Worm (Caenorhabditis elegans) whole organism, young adult: ENCODE measurements around the gene gen-1.

ENCODE experiments used
- B0035.1 ChIP-seq: sonication (generic microtip); optimal IDR thresholded peaks from 2 replicates; lab custom pipeline; 2016; ENCODE audit warnings: missing genetic modification characterization, mild to moderate bottlenecking, missing compliant biosample characterization, missing genotype, missing genetic modification reagents
- F10E7.11 ChIP-seq: sonication (generic microtip); optimal IDR thresholded peaks from 2 replicates; lab custom pipeline; 2017; ENCODE audit warnings: mild to moderate bottlenecking, missing genetic modification characterization, moderate library complexity, missing compliant biosample characterization
- F23B12.7 ChIP-seq: sonication (generic microtip); optimal IDR thresholded peaks from 2 replicates; lab custom pipeline; 2017; ENCODE audit warnings: missing genetic modification characterization, mild to moderate bottlenecking, missing compliant biosample characterization, antibody characterized with exemption, moderate library complexity; ENCODE audit not compliant: insufficient read depth
- T26A5.8 ChIP-seq: sonication (generic microtip); optimal IDR thresholded peaks from 2 replicates; lab custom pipeline; 2016; ENCODE audit warnings: missing genetic modification characterization, missing compliant biosample characterization
- Y56A3A.18 ChIP-seq: fragments of 200-800 bp; sonication (Bioruptor generic); IDR thresholded peaks from 2 replicates; pipeline ENCODE4 v1.3.6; 2022; ENCODE audit warnings: missing genetic modification reagents, missing genetic modification characterization, missing compliant biosample characterization
- Y67H2A.10 ChIP-seq: fragments of 200-800 bp; sonication (Bioruptor generic); conservative IDR thresholded peaks from 2 replicates; pipeline ENCODE4 v1.3.6; 2022; ENCODE audit warnings: missing genetic modification reagents, missing genetic modification characterization, missing compliant biosample characterization
- Y79H2A.3 ChIP-seq: fragments of 200-800 bp; sonication (Bioruptor generic); conservative IDR thresholded peaks from 2 replicates; pipeline ENCODE4 v1.3.6; 2022; ENCODE audit warnings: missing genetic modification reagents, missing genetic modification characterization, missing compliant biosample characterization
- Y95B8A.8 ChIP-seq: fragments of 200-800 bp; sonication (Bioruptor generic); IDR thresholded peaks from 2 replicates; pipeline ENCODE4 v1.3.6; 2022; ENCODE audit warnings: missing genetic modification reagents, missing genetic modification characterization, missing compliant biosample characterization
- aptf-3 ChIP-seq: fragments of 200-800 bp; sonication (Bioruptor generic); IDR thresholded peaks from 2 replicates; pipeline ENCODE4 v1.3.6; 2022; ENCODE audit warnings: missing genetic modification characterization, missing compliant biosample characterization
- atf-7 ChIP-seq: sonication (generic microtip); optimal IDR thresholded peaks from 2 replicates; lab custom pipeline; 2017; ENCODE audit warnings: mild to moderate bottlenecking, missing genetic modification characterization, missing compliant biosample characterization
- attf-3 ChIP-seq: fragments of 200-800 bp; sonication (Bioruptor generic); conservative IDR thresholded peaks from 2 replicates; pipeline ENCODE4 v1.3.6; 2022; ENCODE audit warnings: missing genetic modification reagents, missing genetic modification characterization, missing compliant biosample characterization
- attf-5 ChIP-seq: fragments of 200-800 bp; sonication (Bioruptor generic); optimal IDR thresholded peaks from 2 replicates; lab custom pipeline; 2018; ENCODE audit warnings: mild to moderate bottlenecking, missing genetic modification characterization, missing compliant biosample characterization
- bed-1 ChIP-seq: fragments of 200-800 bp; sonication (Bioruptor generic); IDR thresholded peaks from 2 replicates; pipeline ENCODE4 v1.3.6; 2022; ENCODE audit warnings: missing genetic modification reagents, missing genetic modification characterization, missing compliant biosample characterization
- chd-7 ChIP-seq: sonication (generic microtip); optimal IDR thresholded peaks from 2 replicates; lab custom pipeline; 2016; ENCODE audit warnings: mild to moderate bottlenecking, missing genetic modification characterization, moderate library complexity, missing compliant biosample characterization
- egrh-3 ChIP-seq: fragments of 200-800 bp; sonication (Bioruptor generic); IDR thresholded peaks from 2 replicates; pipeline ENCODE4 v1.3.6; 2022; ENCODE audit warnings: missing genetic modification reagents, missing genetic modification characterization, missing compliant biosample characterization
- gei-17 ChIP-seq: fragments of 200-800 bp; sonication (Bioruptor generic); optimal IDR thresholded peaks from 2 replicates; lab custom pipeline; 2018; ENCODE audit warnings: mild to moderate bottlenecking, missing genetic modification characterization, missing compliant biosample characterization
- hrde-1 ChIP-seq: sonication (generic microtip); optimal IDR thresholded peaks from 2 replicates; lab custom pipeline; 2016; ENCODE audit warnings: missing genetic modification characterization, mild to moderate bottlenecking, missing compliant biosample characterization, moderate library complexity, missing genotype, missing genetic modification reagents, borderline replicate concordance
- hsf-1 ChIP-seq: fragments of 200-800 bp; sonication (Bioruptor generic); IDR thresholded peaks from 2 replicates; pipeline ENCODE4 v1.3.6; 2022; ENCODE audit warnings: missing genetic modification reagents, missing genetic modification characterization, missing compliant biosample characterization
- let-526 ChIP-seq: fragments of 200-800 bp; sonication (Bioruptor generic); IDR thresholded peaks from 2 replicates; pipeline ENCODE4 v1.3.6; 2022; ENCODE audit warnings: missing genetic modification reagents, missing genetic modification characterization, missing compliant biosample characterization
- lir-1 ChIP-seq: fragments of 200-800 bp; sonication (Bioruptor generic); conservative IDR thresholded peaks from 2 replicates; pipeline ENCODE4 v1.3.6; 2022; ENCODE audit warnings: missing genetic modification reagents, missing genetic modification characterization, missing compliant biosample characterization
- lsl-1 ChIP-seq: fragments of 200-800 bp; sonication (Bioruptor generic); optimal IDR thresholded peaks from 2 replicates; lab custom pipeline; 2018; ENCODE audit warnings: mild to moderate bottlenecking, missing genetic modification characterization, moderate library complexity, missing compliant biosample characterization
- madf-10 ChIP-seq: sonication (generic microtip); optimal IDR thresholded peaks from 2 replicates; lab custom pipeline; 2016; ENCODE audit warnings: mild to moderate bottlenecking, missing genetic modification characterization, missing compliant biosample characterization
- nhr-27 ChIP-seq: fragments of 200-800 bp; sonication (Bioruptor generic); optimal IDR thresholded peaks from 2 replicates; lab custom pipeline; 2018; ENCODE audit warnings: mild to moderate bottlenecking, missing genetic modification characterization, moderate library complexity, missing compliant biosample characterization
- nhr-80 ChIP-seq: sonication (generic microtip); optimal IDR thresholded peaks from 2 replicates; lab custom pipeline; 2016; ENCODE audit warnings: missing genetic modification characterization, missing compliant biosample characterization
- pbrm-1 ChIP-seq: fragments of 200-800 bp; sonication (Bioruptor generic); IDR thresholded peaks from 2 replicates; pipeline ENCODE4 v1.3.6; 2022; ENCODE audit warnings: missing genetic modification reagents, missing genetic modification characterization, missing compliant biosample characterization
- pha-4 ChIP-seq: fragments of 150-350 bp; sonication (generic microtip); optimal IDR thresholded peaks from 2 replicates; lab custom pipeline; 2014; ENCODE audit warnings: missing biosample characterization, missing genetic modification reagents, missing genetic modification characterization
- sptf-2 ChIP-seq: fragments of 200-800 bp; sonication (Bioruptor generic); optimal IDR thresholded peaks from 2 replicates; lab custom pipeline; 2018; ENCODE audit warnings: mild to moderate bottlenecking, missing genetic modification characterization, missing compliant biosample characterization
- tbx-9 ChIP-seq: sonication (generic microtip); optimal IDR thresholded peaks from 2 replicates; lab custom pipeline; 2016; ENCODE audit warnings: borderline replicate concordance, missing genetic modification characterization, inconsistent platforms, missing compliant biosample characterization
- unc-130 ChIP-seq: sonication (generic microtip); optimal IDR thresholded peaks from 2 replicates; lab custom pipeline; 2016; ENCODE audit warnings: missing genetic modification reagents, missing genetic modification characterization, missing compliant biosample characterization
- unc-62 ChIP-seq: fragments of 150-350 bp; optimal IDR thresholded peaks from 2 replicates; lab custom pipeline; 2014; ENCODE audit warnings: missing biosample characterization, missing genetic modification reagents, missing genetic modification characterization
- zfh-2 ChIP-seq: fragments of 200-800 bp; sonication (Bioruptor generic); conservative IDR thresholded peaks from 2 replicates; pipeline ENCODE4 v1.3.6; 2022; ENCODE audit warnings: missing genetic modification reagents, missing genetic modification characterization, missing compliant biosample characterization
- zim-3 ChIP-seq: sonication (generic microtip); optimal IDR thresholded peaks from 2 replicates; lab custom pipeline; 2017; ENCODE audit warnings: mild to moderate bottlenecking, missing genetic modification characterization, moderate library complexity, missing compliant biosample characterization
- ztf-18 ChIP-seq: sonication (generic microtip); optimal IDR thresholded peaks from 2 replicates; lab custom pipeline; 2016; ENCODE audit warnings: missing genotype, mild to moderate bottlenecking, missing genetic modification characterization, missing compliant biosample characterization

Gene gen-1

ce11 chrIII:6254737-6255136 lies 6.8 kb upstream of the gen-1 start, which contains the start of gene srg-8:
TSS of gene srg-8 (minus strand) at chrIII:6254837.
- no peak for TF ChIP-seq nhr-80
- no peak for TF ChIP-seq attf-5 (GFP tag; lab: Kevin White, UChicago)
- TF ChIP-seq Y67H2A.10: no peak
- no peak for TF ChIP-seq nhr-27
- TF ChIP-seq attf-3: no peak
- no peak for TF ChIP-seq unc-130 (GFP tag; lab: Kevin White, UChicago)
- TF ChIP-seq lir-1 (GFP tag; lab: Robert Waterston, UW): no peak
- no peak for TF ChIP-seq let-526
- TF ChIP-seq B0035.1 (tag; lab: Kevin White, UChicago): no peak
- TF ChIP-seq zim-3: no peak
- no peak for TF ChIP-seq madf-10 (tag; lab: Kevin White, UChicago)
- no peak for TF ChIP-seq hsf-1 (GFP tag; lab: Robert Waterston, UW)
- TF ChIP-seq, all 124 proteins: peak for 0

ce11 chrIII:6251511-6251910 lies 3.6 kb upstream of the gen-1 start, which contains the start of gene amdh-1:
TSS of gene amdh-1 (plus strand) at chrIII:6251811.
- TF ChIP-seq sptf-2 (GFP tag; lab: Kevin White, UChicago) (no peak), Y56A3A.18 (GFP tag; lab: Robert Waterston, UW) (no peak), atf-7 (tag; lab: Kevin White, UChicago) (no peak), ztf-18 (tag; lab: Kevin White, UChicago) (no peak), let-526 (no peak), egrh-3 (GFP tag; lab: Robert Waterston, UW) (no peak)

DNA sequence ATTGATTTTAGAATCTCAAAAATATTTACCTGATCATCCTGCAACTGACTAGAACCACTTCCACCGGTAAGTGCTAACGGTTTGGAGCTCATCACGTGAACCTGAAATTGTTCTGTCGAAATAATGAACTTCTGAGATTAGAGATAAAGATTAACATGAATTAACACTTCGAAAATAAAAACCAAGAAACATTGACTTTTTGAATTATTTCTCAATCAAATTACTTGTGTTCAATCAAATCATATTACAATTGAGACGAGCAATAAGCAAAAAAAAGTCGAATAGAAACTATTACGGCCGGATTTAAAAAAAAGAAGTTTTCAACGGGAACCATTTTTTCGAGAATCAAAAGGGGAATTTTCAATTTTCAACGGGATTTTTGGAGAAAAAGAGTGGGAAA lies 2.2 kb downstream of the gen-1 start, which contains the start of gene bcas-2:
Gene bcas-2, minus strand, starts transcription at position 101 of the 400 bp plus-strand sequence.
- no peak for TF ChIP-seq attf-3
- no peak for TF ChIP-seq aptf-3
- TF ChIP-seq T26A5.8 (tag; lab: Kevin White, UChicago): no peak
- no peak for TF ChIP-seq Y79H2A.3
- TF ChIP-seq zfh-2 (GFP tag; lab: Robert Waterston, UW): no peak
- no peak for TF ChIP-seq lsl-1 (GFP tag; lab: Kevin White, UChicago)
- TF ChIP-seq F10E7.11 (tag; lab: Kevin White, UChicago): no peak
- no peak for TF ChIP-seq F23B12.7 (tag; lab: Kevin White, UChicago)

DNA sequence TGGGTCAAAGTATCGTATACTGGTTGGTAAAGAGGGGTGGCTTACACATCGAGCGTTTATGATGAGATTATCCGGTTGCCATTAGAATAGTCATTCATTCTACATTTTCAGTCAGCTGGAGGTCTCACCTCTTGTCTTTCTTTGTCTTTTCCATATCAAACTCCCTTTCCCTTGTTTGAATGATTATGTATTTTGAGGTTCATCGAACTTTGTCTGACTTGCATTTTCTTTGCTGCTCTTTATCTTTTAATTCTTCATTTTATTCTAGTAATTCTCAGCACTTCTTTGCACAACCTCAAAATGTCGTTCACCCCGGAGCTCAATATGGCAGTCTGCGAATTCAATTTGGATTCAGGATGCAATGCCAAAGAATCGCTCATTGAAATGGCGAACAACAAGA lies 7.4 kb downstream of the gen-1 start, which contains the start of gene T12A2.3:
Gene T12A2.3, plus strand, starts transcription at position 301 of the 400 bp plus-strand sequence.
- TF ChIP-seq let-526: no peak
- TF ChIP-seq pbrm-1 (GFP tag; lab: Robert Waterston, UW): no peak
- TF ChIP-seq gei-17: no peak
- no peak for TF ChIP-seq bed-1 (GFP tag; lab: Robert Waterston, UW)
- TF ChIP-seq pha-4 (tag; lab: Kevin White, UChicago): no peak
- no peak for TF ChIP-seq hrde-1 (tag; lab: Kevin White, UChicago)
- TF ChIP-seq aptf-3: no peak
- no peak for TF ChIP-seq egrh-3 (GFP tag; lab: Robert Waterston, UW)

- TF ChIP-seq hsf-1 (GFP tag; lab: Robert Waterston, UW): no peak
- TF ChIP-seq chd-7 (tag; lab: Kevin White, UChicago): no peak
- TF ChIP-seq F23B12.7 (tag; lab: Kevin White, UChicago): no peak
- no peak for TF ChIP-seq zfh-2 (GFP tag; lab: Robert Waterston, UW)
- TF ChIP-seq Y95B8A.8 (GFP tag; lab: Robert Waterston, UW): no peak
- TF ChIP-seq unc-62 (GFP tag; lab: Kevin White, UChicago): no peak
- no peak for TF ChIP-seq tbx-9 (tag; lab: Kevin White, UChicago)
- TF ChIP-seq ztf-18 (tag; lab: Kevin White, UChicago): no peak
Observed at ce11 chrIII:6236649-6237048, 11.3 kb downstream of the gen-1 start, which contains the start of gene T12A2.21. TSS of gene T12A2.21 (minus strand) at chrIII:6236749.
